Fruit fly (Drosophila melanogaster) whole organism, prepupa: Measurements from ENCODE around the gene CG14694.

Experiments
- CG11294 ChIP-seq: fragments of 200-800 bp; sonication (Bioruptor generic); IDR thresholded peaks from 2 replicates; pipeline ENCODE4 v1.3.6; 2022; ENCODE audit warnings: missing biosample characterization, missing genetic modification characterization
- CG11762 ChIP-seq: fragments of 200-800 bp; sonication (Bioruptor generic); optimal IDR thresholded peaks from 3 replicates; lab custom pipeline; 2016; ENCODE audit warnings: missing biosample characterization, missing genetic modification characterization; ENCODE audit not compliant: insufficient read depth
- CG1621 ChIP-seq: fragments of 200-800 bp; sonication (Bioruptor generic); optimal IDR thresholded peaks from 3 replicates; lab custom pipeline; 2018; ENCODE audit warnings: missing biosample characterization, mild to moderate bottlenecking, missing genetic modification characterization
- CG16779 ChIP-seq: fragments of 200-800 bp; sonication (Bioruptor generic); optimal IDR thresholded peaks from 3 replicates; lab custom pipeline; 2017; ENCODE audit warnings: missing biosample characterization, mild to moderate bottlenecking, missing genetic modification characterization
- CG3032 ChIP-seq: fragments of 200-800 bp; optimal IDR thresholded peaks from 2 replicates; lab custom pipeline; 2019; ENCODE audit warnings: missing biosample characterization, mild to moderate bottlenecking, missing genetic modification characterization, moderate library complexity
- CG31627 ChIP-seq: fragments of 200-800 bp; sonication (Bioruptor generic); optimal IDR thresholded peaks from 3 replicates; lab custom pipeline; 2016; ENCODE audit warnings: missing biosample characterization, missing genetic modification characterization
- CG32006 ChIP-seq: fragments of 200-800 bp; sonication (Bioruptor generic); optimal IDR thresholded peaks from 3 replicates; lab custom pipeline; 2017; ENCODE audit warnings: missing biosample characterization, mild to moderate bottlenecking, missing genetic modification characterization
- CG3919 ChIP-seq: fragments of 200-800 bp; sonication (Bioruptor generic); optimal IDR thresholded peaks from 3 replicates; lab custom pipeline; 2016; ENCODE audit warnings: missing biosample characterization, missing genetic modification characterization
- CG6163 ChIP-seq: fragments of 200-800 bp; sonication (Bioruptor generic); IDR thresholded peaks from 3 replicates; pipeline ENCODE4 v1.3.6; 2022; ENCODE audit warnings: missing biosample characterization, missing genetic modification characterization
- CG6276 ChIP-seq: fragments of 200-800 bp; sonication (Bioruptor generic); optimal IDR thresholded peaks from 2 replicates; lab custom pipeline; 2017; ENCODE audit warnings: missing biosample characterization, mild to moderate bottlenecking, missing genetic modification characterization
- CG6854 ChIP-seq: fragments of 200-800 bp; sonication (Bioruptor generic); optimal IDR thresholded peaks from 2 replicates; lab custom pipeline; 2017; ENCODE audit warnings: missing biosample characterization, mild to moderate bottlenecking, missing genetic modification characterization
- CG7368 ChIP-seq: fragments of 200-800 bp; sonication (Bioruptor generic); optimal IDR thresholded peaks from 3 replicates; lab custom pipeline; 2016; ENCODE audit warnings: missing biosample characterization, missing genetic modification characterization
- CG8319 ChIP-seq: fragments of 200-800 bp; sonication (Bioruptor generic); optimal IDR thresholded peaks from 3 replicates; lab custom pipeline; 2016; ENCODE audit warnings: missing biosample characterization, missing genetic modification characterization
- Eip78C ChIP-seq: fragments of 200-800 bp; sonication (Bioruptor generic); peaks from one replicate; lab custom pipeline; 2016; ENCODE audit warnings: missing biosample characterization, missing genetic modification characterization
- Eip93F ChIP-seq: fragments of 200-800 bp; sonication (Bioruptor generic); optimal IDR thresholded peaks from 2 replicates; lab custom pipeline; 2016; ENCODE audit warnings: missing biosample characterization, mild to moderate bottlenecking, missing genetic modification characterization
- Ets21C ChIP-seq: fragments of 200-800 bp; sonication (Bioruptor generic); optimal IDR thresholded peaks from 3 replicates; lab custom pipeline; 2016; ENCODE audit warnings: missing biosample characterization, missing genetic modification characterization
- Hr38 ChIP-seq: sonication (Bioruptor generic); optimal IDR thresholded peaks from 2 replicates; lab custom pipeline; 2016; ENCODE audit warnings: missing biosample characterization, missing genetic modification characterization
- Hr39 ChIP-seq: fragments of 200-800 bp; sonication (Bioruptor generic); optimal IDR thresholded peaks from 2 replicates; lab custom pipeline; 2016; ENCODE audit warnings: missing biosample characterization, missing genetic modification characterization
- Hr4 ChIP-seq: fragments of 200-800 bp; sonication (Bioruptor generic); optimal IDR thresholded peaks from 3 replicates; lab custom pipeline; 2016; ENCODE audit warnings: missing biosample characterization, missing genetic modification characterization
- Lpt ChIP-seq: fragments of 200-800 bp; sonication (Bioruptor generic); optimal IDR thresholded peaks from 3 replicates; lab custom pipeline; 2016; ENCODE audit warnings: missing biosample characterization, missing genetic modification characterization
- Sox14 ChIP-seq: fragments of 200-800 bp; sonication (Bioruptor generic); optimal IDR thresholded peaks from 3 replicates; lab custom pipeline; 2016; ENCODE audit warnings: missing biosample characterization, missing genetic modification characterization
- achi ChIP-seq: fragments of 200-800 bp; sonication (Bioruptor generic); optimal IDR thresholded peaks from 3 replicates; lab custom pipeline; 2016; ENCODE audit warnings: missing biosample characterization, missing genetic modification characterization
- cyc ChIP-seq: fragments of 200-800 bp; sonication (Bioruptor generic); optimal IDR thresholded peaks from 3 replicates; lab custom pipeline; 2016; ENCODE audit warnings: missing biosample characterization, missing genetic modification characterization
- dac ChIP-seq: fragments of 200-800 bp; sonication (Bioruptor generic); optimal IDR thresholded peaks from 2 replicates; lab custom pipeline; 2017; ENCODE audit warnings: missing biosample characterization, mild to moderate bottlenecking, missing genetic modification characterization
- dsx ChIP-seq: fragments of 200-800 bp; optimal IDR thresholded peaks from 3 replicates; lab custom pipeline; 2019; ENCODE audit warnings: missing biosample characterization, mild to moderate bottlenecking, missing genetic modification characterization, moderate library complexity; ENCODE audit not compliant: poor library complexity, severe bottlenecking
- eg ChIP-seq: fragments of 200-800 bp; sonication (Bioruptor generic); IDR thresholded peaks from 3 replicates; pipeline ENCODE4 v1.3.6; 2022; ENCODE audit warnings: missing biosample characterization, missing genetic modification characterization
- esn ChIP-seq: fragments of 200-800 bp; sonication (Bioruptor generic); optimal IDR thresholded peaks from 2 replicates; lab custom pipeline; 2016; ENCODE audit warnings: missing biosample characterization, mild to moderate bottlenecking, missing genetic modification characterization, moderate library complexity
- fd85E ChIP-seq: fragments of 200-800 bp; sonication (Bioruptor generic); optimal IDR thresholded peaks from 3 replicates; lab custom pipeline; 2016; ENCODE audit warnings: missing biosample characterization, missing genetic modification characterization
- fkh ChIP-seq: fragments of 200-800 bp; sonication (Bioruptor generic); optimal IDR thresholded peaks from 3 replicates; lab custom pipeline; 2017; ENCODE audit warnings: missing biosample characterization, mild to moderate bottlenecking, missing genetic modification characterization, moderate library complexity
- lz ChIP-seq: fragments of 200-800 bp; sonication (Bioruptor generic); optimal IDR thresholded peaks from 3 replicates; lab custom pipeline; 2016; ENCODE audit warnings: missing biosample characterization, missing genetic modification characterization
- net ChIP-seq: fragments of 200-800 bp; sonication (Bioruptor generic); optimal IDR thresholded peaks from 3 replicates; lab custom pipeline; 2016; ENCODE audit warnings: missing biosample characterization, missing genetic modification characterization
- spab ChIP-seq: fragments of 200-800 bp; sonication (Bioruptor generic); optimal IDR thresholded peaks from 2 replicates; lab custom pipeline; 2017; ENCODE audit warnings: missing biosample characterization, mild to moderate bottlenecking, missing genetic modification characterization, missing genetic modification reagents
- svp ChIP-seq: fragments of 200-800 bp; sonication (Bioruptor generic); peaks from one replicate; lab custom pipeline; 2016; ENCODE audit warnings: missing biosample characterization, missing genetic modification characterization
- topi ChIP-seq: fragments of 200-800 bp; sonication (Bioruptor generic); optimal IDR thresholded peaks from 3 replicates; lab custom pipeline; 2016; ENCODE audit warnings: missing biosample characterization, missing genetic modification characterization
- vri ChIP-seq: fragments of 200-800 bp; sonication (Bioruptor generic); optimal IDR thresholded peaks from 3 replicates; lab custom pipeline; 2016; ENCODE audit warnings: missing biosample characterization, mild to moderate bottlenecking, missing genetic modification characterization

CG14694 gene

DNA sequence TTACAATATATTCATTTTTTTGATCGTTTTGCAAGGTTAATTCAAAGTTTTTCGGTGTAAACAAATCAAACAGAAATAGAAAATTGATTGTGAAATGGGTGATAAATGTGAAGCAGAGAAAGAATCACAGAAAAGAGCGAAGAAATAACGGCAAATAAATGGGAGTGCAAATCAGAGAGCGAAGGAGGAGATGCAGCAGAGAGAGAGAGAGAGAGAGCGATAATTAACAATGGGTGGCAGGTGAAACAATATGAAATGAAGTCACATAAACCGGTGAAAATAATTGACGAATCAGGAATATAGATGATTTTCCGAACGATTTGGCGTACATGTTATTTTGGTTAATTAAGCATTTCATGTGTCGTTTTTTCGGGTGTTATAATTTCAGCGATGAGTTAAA lies 4.3 kb upstream of the CG14694 start:
- TF ChIP-seq CG3919 (GFP tag; lab: Kevin White, UChicago) (no peak), CG11762 (GFP tag; lab: Kevin White, UChicago) (no peak), CG3032 (tag; lab: Kevin White, UChicago) (no peak), CG7368 (GFP tag; lab: Kevin White, UChicago) (no peak), Eip93F (GFP tag; lab: Kevin White, UChicago) (no peak), svp (GFP tag; lab: Kevin White, UChicago) (no peak), Hr38 (GFP tag; lab: Kevin White, UChicago) (no peak), cyc (GFP tag; lab: Kevin White, UChicago) (no peak), CG16779 (tag; lab: Kevin White, UChicago) (no peak), dac (GFP tag; lab: Kevin White, UChicago) (no peak), dsx (GFP tag; lab: Kevin White, UChicago) (no peak), CG8319 (no peak), CG6854 (GFP tag; lab: Kevin White, UChicago) (no peak), CG6276 (GFP tag; lab: Kevin White, UChicago) (no peak), CG31627 (GFP tag; lab: Kevin White, UChicago) (no peak), Eip78C (GFP tag; lab: Kevin White, UChicago) (no peak), CG1621 (tag; lab: Kevin White, UChicago) (no peak)

- TF ChIP-seq Hr4 (GFP tag; lab: Kevin White, UChicago) (peak; percentile 27), CG32006 (GFP tag; lab: Kevin White, UChicago) (peak; percentile 47), Eip78C (GFP tag; lab: Kevin White, UChicago) (peak; percentile 36), Lpt (GFP tag; lab: Kevin White, UChicago) (no peak), Hr39 (GFP tag; lab: Kevin White, UChicago) (peak; percentile 11)
These were observed 3.8 kb upstream of the CG14694 start for dm6 chr3R:10863446-10863819.

DNA sequence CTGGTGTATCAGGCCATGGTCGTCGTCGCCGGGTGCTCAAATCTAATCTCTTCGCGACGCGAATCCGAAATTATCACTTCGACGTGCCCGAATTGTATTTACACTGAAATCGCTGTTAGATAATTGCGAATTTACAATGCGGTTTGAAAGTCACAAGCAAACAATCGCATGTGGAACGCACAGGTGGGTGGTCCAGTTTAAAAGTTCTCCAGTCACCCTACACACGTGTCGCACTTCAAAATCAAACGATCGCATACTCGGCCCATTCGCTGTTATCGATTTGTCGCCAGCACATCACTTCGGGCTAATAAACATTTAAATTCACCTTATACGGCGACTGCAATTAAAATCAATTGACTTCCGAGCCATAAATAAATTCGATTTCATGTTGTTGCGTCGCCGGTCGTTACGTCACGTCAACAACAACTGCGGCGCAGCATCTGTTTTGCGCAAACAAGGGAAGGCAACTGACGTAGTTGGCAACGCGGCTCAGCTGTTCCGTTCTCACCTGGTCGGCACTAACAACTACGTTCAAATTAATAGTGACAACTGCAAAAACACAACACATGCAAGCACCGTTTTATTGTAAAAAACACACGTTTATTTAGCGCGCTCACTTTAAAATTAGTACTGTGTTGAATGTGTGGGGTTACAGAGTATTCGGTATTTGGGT lies 3.3 kb upstream of the CG14694 start, which contains the start of gene CG6574:
CG6574 (minus strand) TSS at position 216 of the 673 bp plus-strand sequence.
- peak; percentile 32; the same call in 2 of the 3 replicates for TF ChIP-seq CG6163 (GFP tag; lab: Robert Waterston, UW)
- TF ChIP-seq cyc (GFP tag; lab: Kevin White, UChicago) = no peak
- no peak for TF ChIP-seq CG11294 (GFP tag; lab: Robert Waterston, UW)
- TF ChIP-seq fd85E (GFP tag; lab: Kevin White, UChicago) = no peak
- TF ChIP-seq topi (GFP tag; lab: Kevin White, UChicago) = peak; percentile 7
- TF ChIP-seq CG31627 (GFP tag; lab: Kevin White, UChicago) = peak; percentile 20
- TF ChIP-seq Eip78C (GFP tag; lab: Kevin White, UChicago) = peak; percentile 74
- TF ChIP-seq achi (GFP tag; lab: Kevin White, UChicago) = peak; percentile 20
- TF ChIP-seq CG7368 (GFP tag; lab: Kevin White, UChicago) = peak; percentile 30
- TF ChIP-seq eg = peak; percentile 61; the same call in 1 of the 3 replicates
- TF ChIP-seq vri = peak; percentile 79
- peak; percentile 43 for TF ChIP-seq esn
- TF ChIP-seq fkh (GFP tag; lab: Kevin White, UChicago) = peak; percentile 77
- TF ChIP-seq Sox14 (GFP tag; lab: Kevin White, UChicago) = peak; percentile 7
- TF ChIP-seq spab (GFP tag; lab: Kevin White, UChicago) = no peak
- TF ChIP-seq Ets21C = no peak
- no peak for TF ChIP-seq Hr4 (GFP tag; lab: Kevin White, UChicago)
- TF ChIP-seq Lpt (GFP tag; lab: Kevin White, UChicago) = no peak
- peak; percentile 3 for TF ChIP-seq net (GFP tag; lab: Kevin White, UChicago)
- TF ChIP-seq lz (GFP tag; lab: Kevin White, UChicago) = peak; percentile 18
- peak; percentile 20 for TF ChIP-seq CG11762 (GFP tag; lab: Kevin White, UChicago)
- TF ChIP-seq, all 60 proteins: peak for 14
